Fruit fly (Drosophila melanogaster): ENCODE measurements around the gene CG32817.
A peak's percentile ranks its signal among the peaks of the same experiment; 100 is the strongest.

Gene CG32817

dm6 chrX:476230-477143, 2.4 kb upstream of the CG32817 start, which contains the start of the genes ebo and CG13373 (continued):
- peak; percentile 47 for TF ChIP-seq CG30403 (GFP tag; optimal IDR thresholded peaks at IDR 0.05)
- TF ChIP-seq Fer1 (GFP tag; optimal IDR thresholded peaks at IDR 0.05), result peak; percentile 19
- TF ChIP-seq kay (GFP tag; optimal IDR thresholded peaks at IDR 0.05), result no peak
- TF ChIP-seq C15 (GFP tag; IDR thresholded peaks at IDR 0.05), result no peak
- TF ChIP-seq Rfx (GFP tag; IDR thresholded peaks at IDR 0.05), result peak; percentile 70
- peak; percentile 24 for TF ChIP-seq dmrt11E (tag; optimal IDR thresholded peaks at IDR 0.05)
- TF ChIP-seq CG9609 (GFP tag; optimal IDR thresholded peaks at IDR 0.05), result no peak
- TF ChIP-seq CG4617 (GFP tag; optimal IDR thresholded peaks at IDR 0.05; ENCODE audit: borderline replicate concordance), result peak; percentile 71
- peak; percentile 21 for TF ChIP-seq CG30020 (tag; optimal IDR thresholded peaks at IDR 0.05)
- TF ChIP-seq Ada2b (GFP tag; IDR thresholded peaks at IDR 0.05), result peak; percentile 39
- no peak for TF ChIP-seq az2 (GFP tag; optimal IDR thresholded peaks at IDR 0.05)
- no peak for TF ChIP-seq CG16815 (GFP tag; optimal IDR thresholded peaks at IDR 0.05)
- peak; percentile 19; the same call in 2 of the 3 replicates for TF ChIP-seq CG14860 (GFP tag; IDR thresholded peaks at IDR 0.05; ENCODE audit: partially characterized antibody)
- TF ChIP-seq CG8388 (GFP tag; optimal IDR thresholded peaks at IDR 0.05), result peak; percentile 28
- TF ChIP-seq amos (GFP tag; IDR thresholded peaks at IDR 0.05; ENCODE audit: partially characterized antibody), result peak; percentile 65
- no peak for TF ChIP-seq CG10274 (GFP tag; optimal IDR thresholded peaks at IDR 0.05)
- TF ChIP-seq Hmx (GFP tag; optimal IDR thresholded peaks at IDR 0.05), result no peak
- TF ChIP-seq wek (GFP tag; optimal IDR thresholded peaks at IDR 0.05), result no peak
- TF ChIP-seq unc-4 (GFP tag; IDR thresholded peaks at IDR 0.05; ENCODE audit: partially characterized antibody), result peak; percentile 63
- no peak for TF ChIP-seq Tbp (GFP tag; optimal IDR thresholded peaks at IDR 0.05)
- no peak for TF ChIP-seq gcm2 (GFP tag; optimal IDR thresholded peaks at IDR 0.05)
- no peak for TF ChIP-seq CG33213 (GFP tag; optimal IDR thresholded peaks at IDR 0.05)
- peak; percentile 28; the same call in 1 of the 2 replicates for TF ChIP-seq CG10366 (GFP tag; IDR thresholded peaks at IDR 0.05)
- TF ChIP-seq stwl (tag; optimal IDR thresholded peaks at IDR 0.05), result peak; percentile 1
- TF ChIP-seq prd (optimal IDR thresholded peaks at IDR 0.05), result no peak
- peak; percentile 24; the same call in 2 of the 3 replicates for TF ChIP-seq prd (GFP tag; IDR thresholded peaks at IDR 0.05)
- TF ChIP-seq zfh1 (GFP tag; IDR thresholded peaks at IDR 0.05), result 0 out of 3 replicates have a peak, but pooled peaks have one; percentile 30
- 0 out of 2 replicates have a peak, but pooled peaks have one; percentile 22 for TF ChIP-seq onecut (GFP tag; IDR thresholded peaks at IDR 0.05)
- TF ChIP-seq CG12744 (GFP tag; optimal IDR thresholded peaks at IDR 0.05), result no peak
- TF ChIP-seq CG4820 (GFP tag; optimal IDR thresholded peaks at IDR 0.05), result no peak
- TF ChIP-seq yki (optimal IDR thresholded peaks at IDR 0.05), result no peak
- peak; percentile 28; the same call in 1 of the 2 replicates for TF ChIP-seq vvl (GFP tag; IDR thresholded peaks at IDR 0.05)
- peak; percentile 78 for TF ChIP-seq ase (GFP tag; IDR thresholded peaks at IDR 0.05)
- peak; percentile 15 for TF ChIP-seq CG15601 (tag; optimal IDR thresholded peaks at IDR 0.05)
- no peak for TF ChIP-seq CG7928 (GFP tag; optimal IDR thresholded peaks at IDR 0.05)
- TF ChIP-seq salm (tag; optimal IDR thresholded peaks at IDR 0.05), result no peak
- TF ChIP-seq dpn (GFP tag; optimal IDR thresholded peaks at IDR 0.05), result peak; percentile 4 to 6
- TF ChIP-seq HLH3B (GFP tag; IDR thresholded peaks at IDR 0.05), result peak; percentile 31; the same call in 1 of the 2 replicates
- no peak for TF ChIP-seq Spps (tag; optimal IDR thresholded peaks at IDR 0.05)
- peak; percentile 77 for TF ChIP-seq MESR4 (GFP tag; optimal IDR thresholded peaks at IDR 0.05)
- TF ChIP-seq croc (GFP tag; conservative IDR thresholded peaks at IDR 0.05), result no peak
- no peak for TF ChIP-seq CG31441 (GFP tag; IDR thresholded peaks at IDR 0.05)
- TF ChIP-seq Nf-YA (GFP tag; IDR thresholded peaks at IDR 0.05), result no peak
- no peak for TF ChIP-seq kah (GFP tag; optimal IDR thresholded peaks at IDR 0.05)
- peak; percentile 22 for TF ChIP-seq Ets97D (GFP tag; optimal IDR thresholded peaks at IDR 0.05)
- TF ChIP-seq jumu (GFP tag; optimal IDR thresholded peaks at IDR 0.05), result no peak
- no peak for TF ChIP-seq Fer2 (tag; optimal IDR thresholded peaks at IDR 0.05)
- peak; percentile 68 for TF ChIP-seq Dp (GFP tag; optimal IDR thresholded peaks at IDR 0.05)
- TF ChIP-seq CG9817 (tag; optimal IDR thresholded peaks at IDR 0.05), result peak; percentile 12

Measured in whole organism, embryonic.